Worm (Caenorhabditis elegans): ENCODE measurements around the gene pqn-2.

- TF ChIP-seq ceh-82 (tag; optimal IDR thresholded peaks at IDR 0.05) (no peak), egl-27 (tag; optimal IDR thresholded peaks at IDR 0.05) (no peak), mdl-1 (tag; optimal IDR thresholded peaks at IDR 0.05) (no peak), ZK546.5 (tag; optimal IDR thresholded peaks at IDR 0.05) (no peak), nhr-11 (tag; optimal IDR thresholded peaks at IDR 0.05) (no peak), nhr-237 (tag; optimal IDR thresholded peaks at IDR 0.05) (no peak), fos-1 (tag; optimal IDR thresholded peaks at IDR 0.05) (no peak)
These were observed 39.6 kb downstream of the pqn-2 start, which contains the start of gene col-13 for ce11 chrV:10421802-10422201.

Data from whole organism, L3 larva.